Worm (Caenorhabditis elegans) whole organism, late embryonic: Measurements from ENCODE around the gene srw-40.

Source experiments
- C08G9.2 ChIP-seq: sonication (generic microtip); optimal IDR thresholded peaks from 2 replicates; lab custom pipeline; 2016; ENCODE audit warnings: mild to moderate bottlenecking, missing genetic modification characterization, moderate library complexity, missing compliant biosample characterization
- F13H6.1 ChIP-seq: sonication (generic microtip); optimal IDR thresholded peaks from 2 replicates; lab custom pipeline; 2016; ENCODE audit warnings: missing genetic modification characterization, missing compliant biosample characterization
- Y22D7AL.16 ChIP-seq: sonication (generic microtip); optimal IDR thresholded peaks from 2 replicates; lab custom pipeline; 2016; ENCODE audit warnings: missing genetic modification characterization, missing compliant biosample characterization
- ceh-14 ChIP-seq: sonication (generic microtip); optimal IDR thresholded peaks from 2 replicates; lab custom pipeline; 2016; ENCODE audit warnings: missing genotype, missing genetic modification characterization, missing compliant biosample characterization
- ceh-18 ChIP-seq: sonication (generic microtip); optimal IDR thresholded peaks from 2 replicates; lab custom pipeline; 2016; ENCODE audit warnings: missing genetic modification characterization, missing compliant biosample characterization
- ceh-2 ChIP-seq: sonication (generic microtip); optimal IDR thresholded peaks from 2 replicates; lab custom pipeline; 2016; ENCODE audit warnings: missing genotype, missing genetic modification characterization, missing compliant biosample characterization
- ceh-31 ChIP-seq: sonication (generic microtip); optimal IDR thresholded peaks from 2 replicates; lab custom pipeline; 2016; ENCODE audit warnings: missing genetic modification characterization, missing compliant biosample characterization
- ceh-6 ChIP-seq: fragments of 200-800 bp; sonication (Bioruptor generic); optimal IDR thresholded peaks from 2 replicates; lab custom pipeline; 2018; ENCODE audit warnings: mild to moderate bottlenecking, missing genetic modification characterization, missing compliant biosample characterization
- ceh-9 ChIP-seq: sonication (generic microtip); optimal IDR thresholded peaks from 2 replicates; lab custom pipeline; 2016; ENCODE audit warnings: mild to moderate bottlenecking, missing genetic modification characterization, inconsistent platforms, missing compliant biosample characterization
- che-1 ChIP-seq: sonication (generic microtip); optimal IDR thresholded peaks from 2 replicates; lab custom pipeline; 2016; ENCODE audit warnings: mild to moderate bottlenecking, missing genetic modification characterization, missing compliant biosample characterization
- dve-1 ChIP-seq: sonication (generic microtip); optimal IDR thresholded peaks from 2 replicates; lab custom pipeline; 2017; ENCODE audit warnings: antibody characterized with exemption, mild to moderate bottlenecking, missing genetic modification characterization, missing compliant biosample characterization
- elt-4 ChIP-seq: sonication (generic microtip); optimal IDR thresholded peaks from 2 replicates; lab custom pipeline; 2016; ENCODE audit warnings: missing genetic modification characterization, missing compliant biosample characterization
- eyg-1 ChIP-seq: sonication (generic microtip); optimal IDR thresholded peaks from 2 replicates; lab custom pipeline; 2016; ENCODE audit warnings: missing genotype, missing genetic modification characterization, missing compliant biosample characterization
- fax-1 ChIP-seq: sonication (generic microtip); optimal IDR thresholded peaks from 2 replicates; lab custom pipeline; 2016; ENCODE audit warnings: missing genotype, missing genetic modification characterization, missing compliant biosample characterization
- fkh-6 ChIP-seq: sonication (generic microtip); optimal IDR thresholded peaks from 2 replicates; lab custom pipeline; 2016; ENCODE audit warnings: missing genetic modification characterization, missing compliant biosample characterization
- gmeb-2 ChIP-seq: sonication (generic microtip); optimal IDR thresholded peaks from 2 replicates; lab custom pipeline; 2016; ENCODE audit warnings: missing genetic modification characterization, inconsistent platforms, missing compliant biosample characterization
- hlh-15 ChIP-seq: sonication (generic microtip); optimal IDR thresholded peaks from 2 replicates; lab custom pipeline; 2016; ENCODE audit warnings: missing genetic modification characterization, missing compliant biosample characterization
- hlh-6 ChIP-seq: sonication (generic microtip); optimal IDR thresholded peaks from 2 replicates; lab custom pipeline; 2016; ENCODE audit warnings: missing genotype, missing genetic modification characterization, missing compliant biosample characterization
- madf-2 ChIP-seq: sonication (generic microtip); optimal IDR thresholded peaks from 2 replicates; lab custom pipeline; 2017; ENCODE audit warnings: missing genetic modification characterization, missing compliant biosample characterization
- mec-3 ChIP-seq: sonication (generic microtip); optimal IDR thresholded peaks from 2 replicates; lab custom pipeline; 2016; ENCODE audit warnings: borderline replicate concordance, missing genetic modification characterization, missing compliant biosample characterization
- npax-4 ChIP-seq: sonication (generic microtip); optimal IDR thresholded peaks from 2 replicates; lab custom pipeline; 2016; ENCODE audit warnings: missing genetic modification characterization, missing compliant biosample characterization
- pag-3 ChIP-seq: sonication (generic microtip); optimal IDR thresholded peaks from 2 replicates; lab custom pipeline; 2016; ENCODE audit warnings: missing compliant biosample characterization, missing genetic modification characterization, borderline replicate concordance
- pax-1 ChIP-seq: fragments of 150-350 bp; optimal IDR thresholded peaks from 2 replicates; lab custom pipeline; 2014; ENCODE audit warnings: missing biosample characterization, missing genetic modification characterization
- pha-4 ChIP-seq: fragments of 150-350 bp; optimal IDR thresholded peaks from 2 replicates; lab custom pipeline; 2018; ENCODE audit warnings: missing biosample characterization, missing genetic modification reagents, missing genetic modification characterization
- pqm-1 ChIP-seq: sonication (generic microtip); optimal IDR thresholded peaks from 2 replicates; lab custom pipeline; 2016; ENCODE audit warnings: missing genetic modification characterization, missing compliant biosample characterization
- rnt-1 ChIP-seq: sonication (generic microtip); optimal IDR thresholded peaks from 2 replicates; lab custom pipeline; 2016; ENCODE audit warnings: missing genetic modification characterization, missing compliant biosample characterization
- sdc-2 ChIP-seq: sonication (generic microtip); optimal IDR thresholded peaks from 2 replicates; lab custom pipeline; 2016; ENCODE audit warnings: missing genotype, missing genetic modification characterization, missing compliant biosample characterization
- sox-2 ChIP-seq: fragments of 200-800 bp; sonication (Bioruptor generic); IDR thresholded peaks from 2 replicates; pipeline ENCODE4 v1.3.6; 2022; ENCODE audit warnings: missing genetic modification reagents, missing genetic modification characterization, missing compliant biosample characterization
- syd-9 ChIP-seq: sonication (generic microtip); optimal IDR thresholded peaks from 2 replicates; lab custom pipeline; 2016; ENCODE audit warnings: mild to moderate bottlenecking, missing genetic modification characterization, moderate library complexity, missing compliant biosample characterization
- tbx-7 ChIP-seq: sonication (generic microtip); optimal IDR thresholded peaks from 2 replicates; lab custom pipeline; 2016; ENCODE audit warnings: missing genotype, missing genetic modification characterization, missing compliant biosample characterization
- unc-3 ChIP-seq, 2 experiments: fragments of 200-800 bp in 1 of 2; sonication (Bioruptor generic) in 1 of 2; sonication (generic microtip) in 1 of 2; conservative IDR thresholded peaks in 1 of 2; optimal IDR thresholded peaks in 1 of 2; 2 replicates each; pipeline versions ENCODE4 v1.3.6 to Lab custom; 2016 to 2022; ENCODE audit warnings: missing compliant biosample characterization in 2 of 2, missing genetic modification characterization in 2 of 2, missing genetic modification reagents in 1 of 2
- unc-42 ChIP-seq: sonication (generic microtip); optimal IDR thresholded peaks from 2 replicates; lab custom pipeline; 2016; ENCODE audit warnings: missing genotype, missing genetic modification characterization, missing compliant biosample characterization
- unc-55 ChIP-seq: sonication (generic microtip); optimal IDR thresholded peaks from 2 replicates; lab custom pipeline; 2017; ENCODE audit warnings: missing biosample characterization, missing genetic modification reagents, missing genetic modification characterization
- unc-86 ChIP-seq: sonication (generic microtip); optimal IDR thresholded peaks from 2 replicates; lab custom pipeline; 2016; ENCODE audit warnings: missing genetic modification characterization, missing compliant biosample characterization

srw-40 gene

ce11 chrII:4319537-4320019 is 3.7 kb upstream of the srw-40 start, which contains the start of gene Y52E8A.6:
TSS of gene Y52E8A.6 (minus strand) at chrII:4319969.
- TF ChIP-seq hlh-15: no peak
- no peak for TF ChIP-seq Y22D7AL.16
- TF ChIP-seq ceh-18 (tag; lab: Kevin White, UChicago): no peak
- no peak for TF ChIP-seq elt-4 (tag; lab: Kevin White, UChicago)
- TF ChIP-seq madf-2: no peak
- no peak for TF ChIP-seq gmeb-2 (tag; lab: Kevin White, UChicago)
- no peak for TF ChIP-seq unc-3 (GFP tag; conservative IDR thresholded peaks at IDR 0.05; lab: Robert Waterston, UW)
- TF ChIP-seq unc-3 (tag; optimal IDR thresholded peaks at IDR 0.05; lab: Kevin White, UChicago): no peak
- no peak for TF ChIP-seq F13H6.1 (tag; lab: Kevin White, UChicago)
- TF ChIP-seq unc-42 (tag; lab: Kevin White, UChicago): no peak
- no peak for TF ChIP-seq ceh-9 (tag; lab: Kevin White, UChicago)
- no peak for TF ChIP-seq unc-55 (GFP tag; lab: Kevin White, UChicago)
- no peak for TF ChIP-seq fkh-6
- TF ChIP-seq pqm-1 (tag; lab: Kevin White, UChicago): no peak
- TF ChIP-seq ceh-2 (tag; lab: Kevin White, UChicago): no peak
- TF ChIP-seq sox-2 (GFP tag; lab: Robert Waterston, UW): no peak
- TF ChIP-seq unc-86 (tag; lab: Kevin White, UChicago): no peak
- TF ChIP-seq rnt-1 (tag; lab: Kevin White, UChicago): no peak
- no peak for TF ChIP-seq syd-9 (tag; lab: Kevin White, UChicago)

ce11 chrII:4312115-4312514 is 3.8 kb downstream of the srw-40 start, which contains the start of gene plep-1:
TSS of gene plep-1 (minus strand) at chrII:4312215.
- TF ChIP-seq npax-4 (tag; lab: Kevin White, UChicago) (no peak), dve-1 (peak; percentile 40)

- peak; percentile 76 for TF ChIP-seq unc-55 (GFP tag; lab: Kevin White, UChicago)
These were observed 6.8 kb downstream of the srw-40 start for ce11 chrII:4309112-4309511.

- TF ChIP-seq sdc-2 (no peak), ceh-31 (tag; lab: Kevin White, UChicago) (no peak), fax-1 (tag; lab: Kevin White, UChicago) (no peak), pha-4 (tag; lab: Kevin White, UChicago) (no peak), ceh-14 (no peak), unc-42 (tag; lab: Kevin White, UChicago) (no peak), unc-86 (tag; lab: Kevin White, UChicago) (no peak), madf-2 (no peak), mec-3 (tag; lab: Kevin White, UChicago) (no peak), C08G9.2 (no peak), che-1 (no peak), hlh-6 (tag; lab: Kevin White, UChicago) (no peak), eyg-1 (tag; lab: Kevin White, UChicago) (no peak), tbx-7 (tag; lab: Kevin White, UChicago) (no peak), ceh-6 (no peak), ceh-2 (tag; lab: Kevin White, UChicago) (no peak), elt-4 (tag; lab: Kevin White, UChicago) (no peak), pax-1 (tag; lab: Kevin White, UChicago) (no peak), pag-3 (tag; lab: Kevin White, UChicago) (no peak)
- TF ChIP-seq, all 69 proteins: peak for 0
These were observed 8.8 kb downstream of the srw-40 start, which contains the start of gene Y52E8A.3 for ce11 chrII:4306921-4307630. TSS of gene Y52E8A.3 (minus strand) at chrII:4306971.
